Worm (Caenorhabditis elegans) whole organism, midembryonic: ENCODE measurements around the gene F12A10.9.

Source experiments
- T22C8.4 ChIP-seq: fragments of 200-800 bp; sonication (Bioruptor generic); IDR thresholded peaks from 2 replicates; pipeline ENCODE4 v1.3.6; 2022; ENCODE audit warnings: missing genetic modification characterization, missing compliant biosample characterization
- cog-1 ChIP-seq: sonication (generic microtip); optimal IDR thresholded peaks from 2 replicates; lab custom pipeline; 2016; ENCODE audit warnings: missing genetic modification characterization, missing compliant biosample characterization
- flt-1 ChIP-seq: fragments of 200-800 bp; sonication (Bioruptor generic); IDR thresholded peaks from 2 replicates; pipeline ENCODE4 v1.3.6; 2022; ENCODE audit warnings: missing genetic modification characterization, missing compliant biosample characterization
- klf-2 ChIP-seq: fragments of 200-800 bp; sonication (Bioruptor generic); conservative IDR thresholded peaks from 2 replicates; pipeline ENCODE4 v1.3.6; 2022; ENCODE audit warnings: missing genetic modification reagents, missing genetic modification characterization, missing compliant biosample characterization
- med-1 ChIP-seq: sonication (generic microtip); optimal IDR thresholded peaks from 2 replicates; lab custom pipeline; 2017; ENCODE audit warnings: missing genetic modification characterization, mild to moderate bottlenecking, missing compliant biosample characterization, antibody characterized with exemption, missing genetic modification reagents; ENCODE audit not compliant: insufficient read depth
- ref-1 ChIP-seq: fragments of 200-800 bp; sonication (Bioruptor generic); conservative IDR thresholded peaks from 2 replicates; pipeline ENCODE4 v1.3.6; 2022; ENCODE audit warnings: missing genetic modification reagents, missing genetic modification characterization, missing compliant biosample characterization
- tab-1 ChIP-seq: fragments of 200-800 bp; sonication (Bioruptor generic); IDR thresholded peaks from 2 replicates; pipeline ENCODE4 v1.3.6; 2022; ENCODE audit warnings: missing genetic modification characterization, missing compliant biosample characterization
- ztf-23 ChIP-seq: fragments of 200-800 bp; sonication (Bioruptor generic); IDR thresholded peaks from 2 replicates; pipeline ENCODE4 v1.3.6; 2022; ENCODE audit warnings: missing genetic modification reagents, missing genetic modification characterization, missing compliant biosample characterization
- ztf-29 ChIP-seq: fragments of 200-800 bp; sonication (Bioruptor generic); IDR thresholded peaks from 2 replicates; pipeline ENCODE4 v1.3.6; 2022; ENCODE audit warnings: missing genetic modification reagents, missing genetic modification characterization, missing compliant biosample characterization

DNA sequence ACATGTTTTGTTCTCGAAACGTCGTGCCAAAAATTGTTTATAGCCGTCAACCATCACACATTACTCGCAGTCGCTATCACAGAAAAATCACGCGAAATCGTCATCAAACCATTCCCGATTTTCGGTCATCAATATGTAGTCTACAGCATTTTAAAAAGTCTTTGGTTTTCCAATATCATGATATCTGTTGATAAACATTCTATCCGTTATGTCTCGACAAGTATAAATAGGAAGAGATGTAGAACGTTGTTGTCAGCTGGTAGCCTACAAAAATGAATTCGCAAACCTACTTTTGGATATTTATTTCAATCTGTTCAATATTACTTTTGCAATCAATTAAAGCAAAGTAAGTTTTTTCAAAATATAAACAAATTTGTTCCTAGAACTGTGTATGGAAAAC, 2.1 kb upstream of the F12A10.9 start, which contains the start of gene F12A10.1:
- TF ChIP-seq flt-1 = no peak
- no peak for TF ChIP-seq tab-1
- no peak for TF ChIP-seq cog-1 (tag; lab: Kevin White, UChicago)
- no peak for TF ChIP-seq klf-2 (GFP tag; lab: Robert Waterston, UW)
- TF ChIP-seq ztf-23 (GFP tag; lab: Robert Waterston, UW) = no peak
- TF ChIP-seq ztf-29 (GFP tag; lab: Robert Waterston, UW) = no peak
- TF ChIP-seq ref-1 = no peak
- TF ChIP-seq med-1 = no peak
- no peak for TF ChIP-seq T22C8.4 (GFP tag; lab: Robert Waterston, UW)
